Worm (Caenorhabditis elegans): ENCODE results near the gene eif-3.B.

ce11 chrII:14843016-14843415, 47.8 kb downstream of the eif-3.B start, which contains the start of gene cdh-7:
- TF ChIP-seq unc-39 (tag; optimal IDR thresholded peaks at IDR 0.05) = no peak
- TF ChIP-seq skn-1 (tag; optimal IDR thresholded peaks at IDR 0.05) = no peak
- TF ChIP-seq zag-1 (tag; optimal IDR thresholded peaks at IDR 0.05) = no peak
- TF ChIP-seq ZK546.5 (tag; optimal IDR thresholded peaks at IDR 0.05) = no peak
- TF ChIP-seq sea-2 (GFP tag; optimal IDR thresholded peaks at IDR 0.05) = no peak
- no peak for TF ChIP-seq nhr-11 (tag; optimal IDR thresholded peaks at IDR 0.05)
- no peak for TF ChIP-seq hmg-11 (tag; optimal IDR thresholded peaks at IDR 0.05)
- no peak for TF ChIP-seq jun-1 (tag; optimal IDR thresholded peaks at IDR 0.05)
- no peak for TF ChIP-seq nhr-237 (tag; optimal IDR thresholded peaks at IDR 0.05)
- no peak for TF ChIP-seq ztf-11 (tag; optimal IDR thresholded peaks at IDR 0.05)
- TF ChIP-seq nhr-28 (tag; optimal IDR thresholded peaks at IDR 0.05) = no peak
- TF ChIP-seq unc-62 (GFP tag; optimal IDR thresholded peaks at IDR 0.05) = no peak
- no peak for TF ChIP-seq ceh-16 (tag; optimal IDR thresholded peaks at IDR 0.05)
